Fruit fly (Drosophila melanogaster) whole organism, embryonic: ENCODE results near the gene ssp3.

Experiments used
- B-H1 ChIP-seq: fragments of 200-800 bp; sonication (Bioruptor generic); IDR thresholded peaks from 3 replicates; pipeline ENCODE4 v1.3.6; 2022; ENCODE audit warnings: missing biosample characterization, missing genetic modification characterization
- Bteb2 ChIP-seq: fragments of 200-800 bp; sonication (Bioruptor generic); optimal IDR thresholded peaks from 2 replicates; lab custom pipeline; 2016; ENCODE audit warnings: missing biosample characterization, missing genetic modification characterization
- CG10654 ChIP-seq: fragments of 200-800 bp; sonication (Bioruptor generic); optimal IDR thresholded peaks from 2 replicates; lab custom pipeline; 2016; ENCODE audit warnings: missing biosample characterization, missing genetic modification characterization
- CG11085 ChIP-seq: fragments of 200-800 bp; sonication (Bioruptor generic); IDR thresholded peaks from 2 replicates; pipeline ENCODE4 v1.3.6; 2022; ENCODE audit warnings: missing biosample characterization, missing genetic modification characterization
- CG11504 ChIP-seq: fragments of 200-800 bp; sonication (Bioruptor generic); optimal IDR thresholded peaks from 3 replicates; lab custom pipeline; 2019; ENCODE audit warnings: missing biosample characterization, mild to moderate bottlenecking, missing genetic modification characterization, moderate library complexity
- CG11695 ChIP-seq: fragments of 200-800 bp; sonication (Bioruptor generic); IDR thresholded peaks from 3 replicates; pipeline ENCODE4 v1.3.6; 2022; ENCODE audit warnings: missing biosample characterization, missing genetic modification characterization
- CG11696 ChIP-seq: fragments of 200-800 bp; sonication (Bioruptor generic); IDR thresholded peaks from 2 replicates; pipeline ENCODE4 v1.3.6; 2022; ENCODE audit warnings: missing biosample characterization, missing genetic modification characterization
- CG11723 ChIP-seq: fragments of 200-800 bp; sonication (Bioruptor generic); optimal IDR thresholded peaks from 2 replicates; lab custom pipeline; 2017; ENCODE audit warnings: missing biosample characterization, mild to moderate bottlenecking, missing genetic modification characterization
- CG12071 ChIP-seq: fragments of 200-800 bp; sonication (Bioruptor generic); optimal IDR thresholded peaks from 3 replicates; lab custom pipeline; 2018; ENCODE audit warnings: missing biosample characterization, mild to moderate bottlenecking, missing genetic modification characterization
- CG12219 ChIP-seq: fragments of 200-800 bp; sonication (Bioruptor generic); optimal IDR thresholded peaks from 3 replicates; lab custom pipeline; 2018; ENCODE audit warnings: missing biosample characterization, mild to moderate bottlenecking, missing genetic modification characterization
- CG12744 ChIP-seq: fragments of 200-800 bp; sonication (Bioruptor generic); optimal IDR thresholded peaks from 2 replicates; lab custom pipeline; 2016; ENCODE audit warnings: missing biosample characterization, missing genetic modification characterization
- CG12769 ChIP-seq: fragments of 200-800 bp; sonication (Bioruptor generic); optimal IDR thresholded peaks from 2 replicates; lab custom pipeline; 2019; ENCODE audit warnings: missing biosample characterization, mild to moderate bottlenecking, missing genetic modification characterization, moderate library complexity
- CG13287 ChIP-seq: fragments of 200-800 bp; sonication (Bioruptor generic); IDR thresholded peaks from 2 replicates; pipeline ENCODE4 v1.3.6; 2022; ENCODE audit warnings: missing biosample characterization, missing genetic modification characterization; ENCODE audit not compliant: partially characterized antibody
- CG14014 ChIP-seq: fragments of 200-800 bp; sonication (Bioruptor generic); IDR thresholded peaks from 2 replicates; pipeline ENCODE4 v1.3.6; 2022; ENCODE audit warnings: missing biosample characterization, missing genetic modification characterization
- CG15011 ChIP-seq: fragments of 200-800 bp; sonication (Bioruptor generic); optimal IDR thresholded peaks from 3 replicates; lab custom pipeline; 2018; ENCODE audit warnings: missing biosample characterization, mild to moderate bottlenecking, missing genetic modification characterization
- CG1529 ChIP-seq: fragments of 200-800 bp; sonication (Bioruptor generic); optimal IDR thresholded peaks from 3 replicates; lab custom pipeline; 2018; ENCODE audit warnings: missing biosample characterization, missing genetic modification characterization
- CG17829 ChIP-seq: fragments of 200-800 bp; optimal IDR thresholded peaks from 2 replicates; lab custom pipeline; 2019; ENCODE audit warnings: missing biosample characterization, mild to moderate bottlenecking, missing genetic modification characterization, moderate library complexity
- CG1792 ChIP-seq: fragments of 200-800 bp; sonication (Bioruptor generic); optimal IDR thresholded peaks from 2 replicates; lab custom pipeline; 2016; ENCODE audit warnings: missing biosample characterization, missing genetic modification characterization
- CG18011 ChIP-seq: fragments of 200-800 bp; sonication (Bioruptor generic); optimal IDR thresholded peaks from 2 replicates; lab custom pipeline; 2017; ENCODE audit warnings: missing biosample characterization, missing genetic modification characterization, mild to moderate bottlenecking, moderate library complexity, missing genotype
- CG18476 ChIP-seq: fragments of 200-800 bp; sonication (Bioruptor generic); optimal IDR thresholded peaks from 2 replicates; lab custom pipeline; 2016; ENCODE audit warnings: missing biosample characterization, mild to moderate bottlenecking, missing genetic modification characterization
- CG3995 ChIP-seq: fragments of 200-800 bp; sonication (Bioruptor generic); optimal IDR thresholded peaks from 3 replicates; lab custom pipeline; 2016; ENCODE audit warnings: missing biosample characterization, missing genetic modification characterization
- CG4730 ChIP-seq: fragments of 200-800 bp; sonication (Bioruptor generic); IDR thresholded peaks from 2 replicates; pipeline ENCODE4 v1.3.6; 2022; ENCODE audit warnings: missing biosample characterization, missing genetic modification characterization
- CG6683 ChIP-seq: fragments of 200-800 bp; sonication (Bioruptor generic); optimal IDR thresholded peaks from 2 replicates; lab custom pipeline; 2017; ENCODE audit warnings: missing biosample characterization, mild to moderate bottlenecking, missing genetic modification characterization, missing genetic modification reagents
- CG6791 ChIP-seq: fragments of 200-800 bp; sonication (Bioruptor generic); IDR thresholded peaks from 3 replicates; pipeline ENCODE4 v1.3.6; 2022; ENCODE audit warnings: missing biosample characterization, missing genetic modification characterization; ENCODE audit not compliant: partially characterized antibody
- CG6854 ChIP-seq: fragments of 200-800 bp; sonication (Bioruptor generic); optimal IDR thresholded peaks from 3 replicates; lab custom pipeline; 2017; ENCODE audit warnings: missing biosample characterization, mild to moderate bottlenecking, missing genetic modification characterization
- CG7839 ChIP-seq: fragments of 200-800 bp; sonication (Bioruptor generic); optimal IDR thresholded peaks from 3 replicates; lab custom pipeline; 2018; ENCODE audit warnings: missing biosample characterization, mild to moderate bottlenecking, missing genetic modification characterization, moderate library complexity
- CG9437 ChIP-seq: fragments of 200-800 bp; sonication (Bioruptor generic); optimal IDR thresholded peaks from 2 replicates; lab custom pipeline; 2018; ENCODE audit warnings: missing biosample characterization, mild to moderate bottlenecking, missing genetic modification characterization
- CG9609 ChIP-seq: fragments of 200-800 bp; sonication (Bioruptor generic); optimal IDR thresholded peaks from 3 replicates; lab custom pipeline; 2016; ENCODE audit warnings: missing biosample characterization, missing genetic modification characterization
- CG9876 ChIP-seq: fragments of 200-800 bp; sonication (Bioruptor generic); optimal IDR thresholded peaks from 2 replicates; lab custom pipeline; 2016; ENCODE audit warnings: missing biosample characterization, missing genetic modification characterization
- E2f2 ChIP-seq: fragments of 200-800 bp; sonication (Bioruptor generic); IDR thresholded peaks from 2 replicates; pipeline ENCODE4 v1.3.6; 2022; ENCODE audit warnings: missing biosample characterization, missing genetic modification characterization
- H2.0 ChIP-seq: fragments of 200-800 bp; sonication (Bioruptor generic); IDR thresholded peaks from 2 replicates; pipeline ENCODE4 v1.3.6; 2022; ENCODE audit warnings: missing biosample characterization, missing genetic modification characterization
- Hmr ChIP-seq: fragments of 200-800 bp; sonication (Bioruptor generic); optimal IDR thresholded peaks from 3 replicates; lab custom pipeline; 2017; ENCODE audit warnings: mild to moderate bottlenecking, missing biosample characterization, missing genetic modification reagents, missing genetic modification characterization
- Lhr ChIP-seq: fragments of 200-800 bp; sonication (Bioruptor generic); optimal IDR thresholded peaks from 3 replicates; lab custom pipeline; 2017; ENCODE audit warnings: mild to moderate bottlenecking, missing biosample characterization, missing genetic modification reagents, missing genetic modification characterization
- Neu2 ChIP-seq: fragments of 200-800 bp; sonication (Bioruptor generic); optimal IDR thresholded peaks from 3 replicates; lab custom pipeline; 2016; ENCODE audit warnings: missing biosample characterization, missing genetic modification characterization, borderline replicate concordance
- Sin3A ChIP-seq: fragments of >200 bp; optimal IDR thresholded peaks from 2 replicates; lab custom pipeline; 2018
- bowl ChIP-seq: fragments of 200-800 bp; sonication (Bioruptor generic); IDR thresholded peaks from 2 replicates; pipeline ENCODE4 v1.3.6; 2022; ENCODE audit warnings: missing biosample characterization, missing genetic modification characterization
- bsh ChIP-seq, 2 experiments: fragments of 200-800 bp; sonication (Bioruptor generic); optimal IDR thresholded peaks; 2 replicates each; lab custom pipeline; 2017 to 2018; ENCODE audit warnings: mild to moderate bottlenecking in 2 of 2, missing biosample characterization in 2 of 2, missing genetic modification characterization in 2 of 2, moderate library complexity in 1 of 2
- btn ChIP-seq: fragments of 200-800 bp; sonication (Bioruptor generic); optimal IDR thresholded peaks from 2 replicates; lab custom pipeline; 2016; ENCODE audit warnings: missing biosample characterization, missing genetic modification characterization
- cas ChIP-seq: fragments of 200-800 bp; sonication (Bioruptor generic); IDR thresholded peaks from 2 replicates; pipeline ENCODE4 v1.3.6; 2022; ENCODE audit warnings: missing biosample characterization, missing genetic modification characterization
- dati ChIP-seq: fragments of 200-800 bp; sonication (Bioruptor generic); IDR thresholded peaks from 2 replicates; pipeline ENCODE4 v1.3.6; 2022; ENCODE audit warnings: missing biosample characterization, missing genetic modification characterization
- dmrt99B ChIP-seq: fragments of 200-800 bp; sonication (Bioruptor generic); optimal IDR thresholded peaks from 2 replicates; lab custom pipeline; 2018; ENCODE audit warnings: missing biosample characterization, mild to moderate bottlenecking, missing genetic modification characterization, moderate library complexity
- eve ChIP-seq, 2 experiments: fragments of >200 bp; optimal IDR thresholded peaks; 2 replicates each; lab custom pipeline; 2017; ENCODE audit warnings: missing biosample characterization in 2 of 2, missing genetic modification characterization in 2 of 2
- lab ChIP-seq: fragments of 200-800 bp; sonication (Bioruptor generic); optimal IDR thresholded peaks from 3 replicates; lab custom pipeline; 2017; ENCODE audit warnings: missing biosample characterization, missing genetic modification characterization, mild to moderate bottlenecking, moderate library complexity, missing genetic modification reagents
- maf-S ChIP-seq: fragments of 200-800 bp; sonication (Bioruptor generic); optimal IDR thresholded peaks from 2 replicates; lab custom pipeline; 2016; ENCODE audit warnings: missing biosample characterization, missing genetic modification characterization
- peb ChIP-seq: fragments of 200-800 bp; sonication (Bioruptor generic); IDR thresholded peaks from 2 replicates; pipeline ENCODE4 v1.3.6; 2022; ENCODE audit warnings: missing biosample characterization, missing genetic modification characterization
- run ChIP-seq: fragments of 200-800 bp; sonication (Bioruptor generic); optimal IDR thresholded peaks from 3 replicates; lab custom pipeline; 2018; ENCODE audit warnings: missing biosample characterization, mild to moderate bottlenecking, missing genetic modification characterization
- slou ChIP-seq: fragments of 200-800 bp; sonication (Bioruptor generic); optimal IDR thresholded peaks from 3 replicates; lab custom pipeline; 2016; ENCODE audit warnings: missing biosample characterization, missing genetic modification characterization
- tna ChIP-seq: fragments of 200-800 bp; sonication (Bioruptor generic); IDR thresholded peaks from 2 replicates; pipeline ENCODE4 v1.3.6; 2022; ENCODE audit warnings: missing biosample characterization, missing genetic modification characterization; ENCODE audit not compliant: partially characterized antibody
- trem ChIP-seq: fragments of 200-800 bp; optimal IDR thresholded peaks from 3 replicates; lab custom pipeline; 2019; ENCODE audit warnings: missing biosample characterization, mild to moderate bottlenecking, missing genetic modification characterization, moderate library complexity
- tup ChIP-seq: fragments of 200-800 bp; sonication (Bioruptor generic); optimal IDR thresholded peaks from 2 replicates; lab custom pipeline; 2016; ENCODE audit warnings: missing biosample characterization, mild to moderate bottlenecking, missing genetic modification characterization, moderate library complexity

The ssp3 gene

dm6 chr2L:18930352-18931122 lies 13.2 kb downstream of the ssp3 start:
- TF ChIP-seq maf-S (no peak), Neu2 (GFP tag; lab: Kevin White, UChicago) (no peak), CG10654 (GFP tag; lab: Kevin White, UChicago) (no peak), CG6791 (GFP tag; lab: Robert Waterston, UW) (no peak), CG18476 (GFP tag; lab: Kevin White, UChicago) (no peak), H2.0 (GFP tag; lab: Robert Waterston, UW) (no peak), CG11085 (no peak), CG12071 (GFP tag; lab: Kevin White, UChicago) (no peak), CG9437 (GFP tag; lab: Kevin White, UChicago) (no peak), CG4730 (GFP tag; lab: Robert Waterston, UW) (no peak), CG15011 (GFP tag; lab: Kevin White, UChicago) (no peak), slou (GFP tag; lab: Kevin White, UChicago) (no peak), CG11504 (peak; percentile 38), CG6854 (no peak), btn (GFP tag; lab: Kevin White, UChicago) (no peak), CG1792 (GFP tag; lab: Kevin White, UChicago) (no peak), Sin3A (no peak), CG11695 (GFP tag; lab: Robert Waterston, UW) (no peak), bowl (GFP tag; lab: Robert Waterston, UW) (no peak), dmrt99B (tag; lab: Kevin White, UChicago) (peak; percentile 49), Bteb2 (no peak), trem (tag; lab: Kevin White, UChicago) (peak; percentile 11), Hmr (GFP tag; lab: Kevin White, UChicago) (no peak), eve (GFP tag; optimal IDR thresholded peaks at IDR 0.05; lab: Kevin White, UChicago) (peak in 1 of 2 experiments; percentile 20), bsh (GFP tag; optimal IDR thresholded peaks at IDR 0.05; lab: Kevin White, UChicago) (peak in 1 of 2 experiments; percentile 70), run (tag; lab: Kevin White, UChicago) (no peak), tna (GFP tag; lab: Robert Waterston, UW) (no peak), CG18011 (GFP tag; lab: Kevin White, UChicago) (no peak), CG11723 (no peak), Lhr (no peak), CG17829 (tag; lab: Kevin White, UChicago) (peak; percentile 48), CG1529 (GFP tag; lab: Kevin White, UChicago) (no peak), CG9609 (peak; percentile 25), CG12744 (GFP tag; lab: Kevin White, UChicago) (no peak), cas (GFP tag; lab: Robert Waterston, UW) (no peak), CG3995 (GFP tag; lab: Kevin White, UChicago) (no peak), CG12219 (GFP tag; lab: Kevin White, UChicago) (peak; percentile 15), CG9876 (no peak), CG12769 (tag; lab: Kevin White, UChicago) (no peak), lab (no peak), peb (GFP tag; lab: Robert Waterston, UW) (no peak), E2f2 (GFP tag; lab: Robert Waterston, UW) (no peak), CG7839 (peak; percentile 46), CG6683 (no peak), CG14014 (GFP tag; lab: Robert Waterston, UW) (no peak), B-H1 (GFP tag; lab: Robert Waterston, UW) (no peak), tup (GFP tag; lab: Kevin White, UChicago) (no peak), CG11696 (GFP tag; lab: Robert Waterston, UW) (no peak), CG13287 (GFP tag; lab: Robert Waterston, UW) (no peak), dati (GFP tag; lab: Robert Waterston, UW) (no peak)
